Fruit fly (Drosophila melanogaster) whole organism, prepupa: ENCODE measurements around the gene Polr3H.

Source experiments
- Blimp-1 ChIP-seq: fragments of 200-800 bp; sonication (Bioruptor generic); optimal IDR thresholded peaks from 3 replicates; lab custom pipeline; 2017; ENCODE audit warnings: missing biosample characterization, missing genetic modification characterization, mild to moderate bottlenecking, moderate library complexity, missing genetic modification reagents
- CG10669 ChIP-seq: fragments of 200-800 bp; sonication (Bioruptor generic); optimal IDR thresholded peaks from 3 replicates; lab custom pipeline; 2018; ENCODE audit warnings: missing biosample characterization, mild to moderate bottlenecking, missing genetic modification characterization, moderate library complexity
- CG11294 ChIP-seq: fragments of 200-800 bp; sonication (Bioruptor generic); IDR thresholded peaks from 2 replicates; pipeline ENCODE4 v1.3.6; 2022; ENCODE audit warnings: missing biosample characterization, missing genetic modification characterization
- CG11902 ChIP-seq: fragments of 200-800 bp; sonication (Bioruptor generic); optimal IDR thresholded peaks from 3 replicates; lab custom pipeline; 2016; ENCODE audit warnings: missing biosample characterization, missing genetic modification characterization
- CG3032 ChIP-seq: fragments of 200-800 bp; optimal IDR thresholded peaks from 2 replicates; lab custom pipeline; 2019; ENCODE audit warnings: missing biosample characterization, mild to moderate bottlenecking, missing genetic modification characterization, moderate library complexity
- CG31627 ChIP-seq: fragments of 200-800 bp; sonication (Bioruptor generic); optimal IDR thresholded peaks from 3 replicates; lab custom pipeline; 2016; ENCODE audit warnings: missing biosample characterization, missing genetic modification characterization
- CG34406 ChIP-seq: fragments of 200-800 bp; sonication (Bioruptor generic); optimal IDR thresholded peaks from 3 replicates; lab custom pipeline; 2016; ENCODE audit warnings: missing biosample characterization, missing genetic modification characterization
- CG6163 ChIP-seq: fragments of 200-800 bp; sonication (Bioruptor generic); IDR thresholded peaks from 3 replicates; pipeline ENCODE4 v1.3.6; 2022; ENCODE audit warnings: missing biosample characterization, missing genetic modification characterization
- CG6792 ChIP-seq: fragments of 200-800 bp; sonication (Bioruptor generic); optimal IDR thresholded peaks from 3 replicates; lab custom pipeline; 2016; ENCODE audit warnings: missing biosample characterization, missing genetic modification characterization
- CG8319 ChIP-seq: fragments of 200-800 bp; sonication (Bioruptor generic); optimal IDR thresholded peaks from 3 replicates; lab custom pipeline; 2016; ENCODE audit warnings: missing biosample characterization, missing genetic modification characterization
- Eip93F ChIP-seq: fragments of 200-800 bp; sonication (Bioruptor generic); optimal IDR thresholded peaks from 2 replicates; lab custom pipeline; 2016; ENCODE audit warnings: missing biosample characterization, mild to moderate bottlenecking, missing genetic modification characterization
- Ets96B ChIP-seq: fragments of 200-800 bp; optimal IDR thresholded peaks from 2 replicates; lab custom pipeline; 2019; ENCODE audit warnings: missing biosample characterization, mild to moderate bottlenecking, missing genetic modification characterization, moderate library complexity
- Gug ChIP-seq: fragments of 200-800 bp; sonication (Bioruptor generic); IDR thresholded peaks from 2 replicates; pipeline ENCODE4 v1.3.6; 2022; ENCODE audit warnings: missing biosample characterization, missing genetic modification characterization
- OdsH ChIP-seq: fragments of 200-800 bp; sonication (Bioruptor generic); optimal IDR thresholded peaks from 3 replicates; lab custom pipeline; 2016; ENCODE audit warnings: missing biosample characterization, missing genetic modification characterization
- Sox102F ChIP-seq: fragments of 200-800 bp; sonication (Bioruptor generic); optimal IDR thresholded peaks from 2 replicates; lab custom pipeline; 2016; ENCODE audit warnings: missing biosample characterization, mild to moderate bottlenecking, missing genetic modification characterization
- Sox14 ChIP-seq: fragments of 200-800 bp; sonication (Bioruptor generic); optimal IDR thresholded peaks from 3 replicates; lab custom pipeline; 2016; ENCODE audit warnings: missing biosample characterization, missing genetic modification characterization
- Sox15 ChIP-seq: fragments of 200-800 bp; sonication (Bioruptor generic); optimal IDR thresholded peaks from 3 replicates; lab custom pipeline; 2016; ENCODE audit warnings: missing biosample characterization, missing genetic modification characterization
- acj6 ChIP-seq: fragments of 200-800 bp; sonication (Bioruptor generic); optimal IDR thresholded peaks from 3 replicates; lab custom pipeline; 2016; ENCODE audit warnings: missing biosample characterization, missing genetic modification characterization
- cyc ChIP-seq: fragments of 200-800 bp; sonication (Bioruptor generic); optimal IDR thresholded peaks from 3 replicates; lab custom pipeline; 2016; ENCODE audit warnings: missing biosample characterization, missing genetic modification characterization
- dac ChIP-seq: fragments of 200-800 bp; sonication (Bioruptor generic); optimal IDR thresholded peaks from 2 replicates; lab custom pipeline; 2017; ENCODE audit warnings: missing biosample characterization, mild to moderate bottlenecking, missing genetic modification characterization
- eg ChIP-seq: fragments of 200-800 bp; sonication (Bioruptor generic); IDR thresholded peaks from 3 replicates; pipeline ENCODE4 v1.3.6; 2022; ENCODE audit warnings: missing biosample characterization, missing genetic modification characterization
- esn ChIP-seq: fragments of 200-800 bp; sonication (Bioruptor generic); optimal IDR thresholded peaks from 2 replicates; lab custom pipeline; 2016; ENCODE audit warnings: missing biosample characterization, mild to moderate bottlenecking, missing genetic modification characterization, moderate library complexity
- fd59A ChIP-seq: fragments of 200-800 bp; sonication (Bioruptor generic); optimal IDR thresholded peaks from 2 replicates; lab custom pipeline; 2017; ENCODE audit warnings: missing biosample characterization, mild to moderate bottlenecking, missing genetic modification characterization, missing genetic modification reagents
- fkh ChIP-seq: fragments of 200-800 bp; sonication (Bioruptor generic); optimal IDR thresholded peaks from 3 replicates; lab custom pipeline; 2017; ENCODE audit warnings: missing biosample characterization, mild to moderate bottlenecking, missing genetic modification characterization, moderate library complexity
- net ChIP-seq: fragments of 200-800 bp; sonication (Bioruptor generic); optimal IDR thresholded peaks from 3 replicates; lab custom pipeline; 2016; ENCODE audit warnings: missing biosample characterization, missing genetic modification characterization
- spab ChIP-seq: fragments of 200-800 bp; sonication (Bioruptor generic); optimal IDR thresholded peaks from 2 replicates; lab custom pipeline; 2017; ENCODE audit warnings: missing biosample characterization, mild to moderate bottlenecking, missing genetic modification characterization, missing genetic modification reagents
- svp ChIP-seq: fragments of 200-800 bp; sonication (Bioruptor generic); peaks from one replicate; lab custom pipeline; 2016; ENCODE audit warnings: missing biosample characterization, missing genetic modification characterization
- vri ChIP-seq: fragments of 200-800 bp; sonication (Bioruptor generic); optimal IDR thresholded peaks from 3 replicates; lab custom pipeline; 2016; ENCODE audit warnings: missing biosample characterization, mild to moderate bottlenecking, missing genetic modification characterization

The Polr3H gene

dm6 chr3L:11683819-11684521, 35.4 kb downstream of the Polr3H start, which contains the start of gene Sugb (continued):
- TF ChIP-seq eg (GFP tag; lab: Robert Waterston, UW) (no peak; the same call in 1 of the 3 replicates), CG10669 (GFP tag; lab: Kevin White, UChicago) (no peak), esn (GFP tag; lab: Kevin White, UChicago) (peak; percentile 84), acj6 (peak; percentile 68), Blimp-1 (GFP tag; lab: Kevin White, UChicago) (no peak), Sox15 (GFP tag; lab: Kevin White, UChicago) (no peak), CG11294 (GFP tag; lab: Robert Waterston, UW) (no peak), CG31627 (peak; percentile 63), CG6163 (GFP tag; lab: Robert Waterston, UW) (peak; percentile 82), dac (GFP tag; lab: Kevin White, UChicago) (peak; percentile 18), net (GFP tag; lab: Kevin White, UChicago) (peak; percentile 68), OdsH (GFP tag; lab: Kevin White, UChicago) (peak; percentile 71), CG8319 (GFP tag; lab: Kevin White, UChicago) (no peak), spab (GFP tag; lab: Kevin White, UChicago) (no peak), Gug (GFP tag; lab: Robert Waterston, UW) (peak; percentile 25; the same call in 1 of the 2 replicates)

- TF ChIP-seq CG6792 (GFP tag; lab: Kevin White, UChicago), result no peak
- TF ChIP-seq fd59A, result no peak
- TF ChIP-seq spab (GFP tag; lab: Kevin White, UChicago), result no peak
- TF ChIP-seq vri, result peak; percentile 22
- TF ChIP-seq svp (GFP tag; lab: Kevin White, UChicago), result no peak
Measured at dm6 chr3L:11684522-11684851, 35.9 kb downstream of the Polr3H start.

dm6 chr3L:11685876-11686275, 37.3 kb downstream of the Polr3H start:
- TF ChIP-seq CG3032 (tag; lab: Kevin White, UChicago) (no peak), fkh (peak; percentile 80)

dm6 chr3L:11689832-11690602, 41.5 kb downstream of the Polr3H start:
- TF ChIP-seq Sox102F (GFP tag; lab: Kevin White, UChicago) (no peak), CG11902 (no peak), CG34406 (GFP tag; lab: Kevin White, UChicago) (no peak), fkh (peak; percentile 22), Blimp-1 (GFP tag; lab: Kevin White, UChicago) (no peak)

- TF ChIP-seq CG8319 (GFP tag; lab: Kevin White, UChicago), result no peak
- TF ChIP-seq fd59A, result no peak
- peak; percentile 2 for TF ChIP-seq CG3032 (tag; lab: Kevin White, UChicago)
- no peak for TF ChIP-seq CG11294 (GFP tag; lab: Robert Waterston, UW)
- TF ChIP-seq cyc (GFP tag; lab: Kevin White, UChicago), result no peak
- no peak for TF ChIP-seq Ets96B (tag; lab: Kevin White, UChicago)
- peak; percentile 38 for TF ChIP-seq Blimp-1 (GFP tag; lab: Kevin White, UChicago)
- TF ChIP-seq Sox14 (GFP tag; lab: Kevin White, UChicago), result no peak
- peak; percentile 62 for TF ChIP-seq fkh
- TF ChIP-seq Eip93F (GFP tag; lab: Kevin White, UChicago), result no peak
- TF ChIP-seq CG31627, result no peak
- no peak for TF ChIP-seq CG10669 (GFP tag; lab: Kevin White, UChicago)
Measured at dm6 chr3L:11691203-11691797, 42.7 kb downstream of the Polr3H start, which contains the start of the genes Pldn and CG14135. Gene Pldn, minus strand, starts transcription at chr3L:11691399. Gene CG14135, plus strand, starts transcription at chr3L:11691571.
